Fruit fly (Drosophila melanogaster) whole organism: Measurements from ENCODE around the gene CG3224.

Experiments
- CG8478 ChIP-seq: fragments of >200 bp; optimal IDR thresholded peaks from 2 replicates; lab custom pipeline; 2018; ENCODE audit warnings: inconsistent platforms
- Dll ChIP-seq: fragments of >200 bp; optimal IDR thresholded peaks from 2 replicates; lab custom pipeline; 2017
- EcR ChIP-seq, 2 experiments: fragments of >200 bp; optimal IDR thresholded peaks; 2 replicates each; lab custom pipeline; 2017; ENCODE audit warnings: missing biosample characterization in 2 of 2, missing genetic modification characterization in 2 of 2, missing genetic modification reagents in 2 of 2
- pan ChIP-seq: fragments of >200 bp; optimal IDR thresholded peaks from 2 replicates; lab custom pipeline; 2017
- psq ChIP-seq: fragments of >200 bp; optimal IDR thresholded peaks from 2 replicates; lab custom pipeline; 2017
- usp ChIP-seq: fragments of >200 bp; optimal IDR thresholded peaks from 2 replicates; lab custom pipeline; 2017; ENCODE audit warnings: missing biosample characterization, missing genetic modification characterization, mixed read lengths

Gene CG3224

dm6 chrX:6687267-6687666 is 26.0 kb upstream of the CG3224 start, which contains the start of gene CG44303:
TSS of gene CG44303 (minus strand) at chrX:6687420.
- TF ChIP-seq EcR (GFP tag; optimal IDR thresholded peaks at IDR 0.05; lab: Kevin White, UChicago) (no peak), usp (no peak), Dll (lab: Kevin White, UChicago) (no peak), pan (lab: Kevin White, UChicago) (no peak), CG8478 (lab: Kevin White, UChicago) (no peak)

DNA sequence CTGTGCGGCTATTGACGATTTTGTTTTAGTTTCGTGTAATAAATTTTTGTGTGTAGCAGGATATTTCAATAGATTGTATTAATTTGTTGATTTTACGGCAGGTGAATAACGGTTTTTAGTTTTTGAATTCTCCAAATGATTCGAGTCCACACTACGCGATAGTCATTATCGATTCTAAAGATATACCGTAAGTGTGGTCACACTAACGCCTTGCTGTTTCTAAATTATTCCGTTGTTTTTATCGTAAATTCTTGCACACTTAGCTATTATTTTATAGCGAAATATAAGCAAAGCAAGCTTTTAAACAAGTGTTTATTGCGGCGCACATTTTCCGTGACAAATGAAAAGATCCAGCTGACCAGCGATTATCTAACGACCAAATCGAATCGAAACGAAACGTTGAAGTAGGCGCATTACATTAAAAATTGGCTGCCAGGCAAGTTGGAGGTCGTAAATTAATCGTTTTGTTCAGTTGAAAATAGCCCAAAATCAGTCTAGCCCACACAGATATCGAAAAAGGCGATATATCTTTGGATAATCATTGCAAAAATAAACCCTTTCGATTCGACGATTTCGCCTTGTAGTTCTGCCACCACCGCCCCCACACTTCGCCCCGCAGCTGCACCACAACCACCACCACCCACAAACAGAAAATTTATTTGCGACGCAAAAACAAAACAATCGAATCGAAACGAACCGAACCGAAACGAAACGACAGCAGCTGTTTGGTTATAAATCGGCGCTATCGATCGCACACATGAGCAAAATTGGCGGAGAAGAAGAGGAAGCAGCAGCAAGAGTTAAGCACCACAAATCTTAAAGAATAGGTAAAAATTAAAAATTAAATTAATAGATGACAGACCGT is 22.6 kb upstream of the CG3224 start, which contains the start of gene Pink1:
Gene Pink1 (plus strand): TSS at position 164 of the 865 bp plus-strand sequence.
- TF ChIP-seq usp, result no peak
- no peak for TF ChIP-seq psq (lab: Kevin White, UChicago)
- no peak for TF ChIP-seq CG8478 (lab: Kevin White, UChicago)
- TF ChIP-seq pan (lab: Kevin White, UChicago), result no peak
- no peak for TF ChIP-seq Dll (lab: Kevin White, UChicago)
- TF ChIP-seq EcR (GFP tag; optimal IDR thresholded peaks at IDR 0.05; lab: Kevin White, UChicago), result no peak

dm6 chrX:6681467-6681866 is 20.2 kb upstream of the CG3224 start, which contains the start of gene Fum2:
TSS of gene Fum2 (plus strand) at chrX:6681767.
- no peak for TF ChIP-seq EcR (GFP tag; optimal IDR thresholded peaks at IDR 0.05; lab: Kevin White, UChicago)
- TF ChIP-seq psq (lab: Kevin White, UChicago), result no peak
- TF ChIP-seq CG8478 (lab: Kevin White, UChicago), result no peak
- no peak for TF ChIP-seq Dll (lab: Kevin White, UChicago)
- TF ChIP-seq pan (lab: Kevin White, UChicago), result no peak
- TF ChIP-seq usp, result no peak

DNA sequence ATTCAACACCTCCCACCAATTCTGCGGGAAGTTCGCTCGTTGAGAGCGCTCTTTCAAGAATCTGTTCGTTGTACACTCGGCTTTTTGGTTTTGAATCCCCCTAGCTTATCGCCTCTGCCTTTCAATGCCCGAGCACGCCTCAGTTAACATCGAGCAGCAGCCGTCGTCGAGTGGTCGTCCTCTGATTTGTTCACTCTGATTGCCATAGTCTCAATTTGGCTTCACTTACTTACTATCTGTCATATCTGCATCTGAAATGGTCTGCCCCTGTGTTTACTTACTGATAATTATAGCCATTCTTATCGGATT is 18.2 kb upstream of the CG3224 start:
- TF ChIP-seq psq (lab: Kevin White, UChicago) (no peak), Dll (lab: Kevin White, UChicago) (peak; percentile 16), CG8478 (lab: Kevin White, UChicago) (no peak)

DNA sequence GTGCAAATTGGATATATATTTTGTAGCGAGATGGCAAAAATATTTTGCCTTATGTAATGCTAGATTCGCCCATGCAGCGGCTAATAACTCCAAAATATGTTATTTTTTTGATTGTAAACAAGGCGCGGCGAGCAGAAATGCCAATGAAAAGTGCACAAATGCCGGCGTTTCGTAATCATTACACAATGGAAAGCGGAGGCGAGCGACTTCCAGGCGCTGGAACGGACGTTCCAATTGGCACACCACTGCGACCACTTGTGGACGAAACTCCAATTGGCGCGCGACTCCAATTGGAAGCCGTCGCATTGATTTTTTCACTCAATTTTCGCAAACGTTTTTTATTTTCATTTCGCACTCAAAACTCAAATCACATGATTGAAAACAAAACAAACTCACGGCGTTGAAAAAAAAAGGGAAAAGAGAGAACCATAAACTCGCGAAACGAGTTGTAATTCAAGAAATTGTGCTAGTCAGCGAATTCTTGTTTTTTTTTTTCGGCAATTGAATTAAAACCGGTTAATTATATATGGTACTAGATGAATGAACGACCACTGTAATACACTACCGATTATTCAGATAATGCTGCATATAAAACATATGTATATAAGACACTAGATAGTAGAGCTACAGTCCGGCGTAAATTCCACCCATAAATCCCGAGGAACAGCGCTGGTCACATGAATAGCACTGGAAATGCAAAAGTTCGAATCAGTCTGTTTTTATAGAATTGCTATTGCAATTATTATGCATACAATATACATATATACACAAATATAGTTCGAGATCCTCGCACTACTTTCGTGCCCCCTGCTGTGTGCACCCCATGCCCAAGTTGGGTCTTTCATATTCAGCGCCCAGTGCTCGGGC is 17.6 kb upstream of the CG3224 start, which contains the start of gene ND-ASHI:
Gene ND-ASHI (minus strand): TSS at position 484 of the 867 bp plus-strand sequence.
- TF ChIP-seq usp (no peak), Dll (lab: Kevin White, UChicago) (no peak), EcR (GFP tag; optimal IDR thresholded peaks at IDR 0.05; lab: Kevin White, UChicago) (no peak), pan (lab: Kevin White, UChicago) (no peak), CG8478 (lab: Kevin White, UChicago) (no peak), psq (lab: Kevin White, UChicago) (no peak)

DNA sequence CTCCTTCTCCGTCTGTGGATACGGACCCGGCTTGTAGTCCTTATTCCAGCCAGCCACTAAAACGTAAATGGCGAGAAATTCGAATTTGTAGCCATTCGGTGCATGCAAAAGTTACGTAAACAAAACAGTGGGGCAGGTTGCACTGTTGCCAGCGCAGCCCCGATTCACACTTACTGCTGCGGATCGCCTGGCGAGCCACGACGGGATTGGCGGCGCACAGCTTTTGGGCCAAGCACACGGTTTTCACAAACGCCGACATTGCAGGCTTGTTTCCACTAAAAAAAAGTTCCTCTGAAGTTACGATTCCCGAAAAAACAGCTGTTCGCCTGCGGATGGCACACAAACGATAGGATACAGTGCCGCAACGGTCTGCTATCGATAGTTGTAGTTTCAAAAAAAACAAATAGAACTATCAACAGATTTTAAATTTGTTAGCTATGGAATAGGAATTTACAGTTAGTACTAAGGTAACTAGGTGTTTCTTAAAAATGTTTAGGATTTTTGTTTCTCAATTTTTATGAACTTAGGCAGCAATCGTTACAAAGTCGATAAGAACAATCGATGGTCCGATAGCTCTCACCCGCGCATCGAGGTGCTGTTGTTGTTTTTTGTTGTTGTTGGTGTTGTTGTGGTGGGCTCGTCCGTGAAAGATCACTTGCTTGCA is 16.7 kb upstream of the CG3224 start, which contains the start of gene Fum1:
Gene Fum1 (plus strand): TSS at position 599 of the 664 bp plus-strand sequence.
- TF ChIP-seq usp, result no peak
- no peak for TF ChIP-seq Dll (lab: Kevin White, UChicago)
- TF ChIP-seq pan (lab: Kevin White, UChicago), result no peak
- TF ChIP-seq EcR (GFP tag; optimal IDR thresholded peaks at IDR 0.05; lab: Kevin White, UChicago), result no peak
- TF ChIP-seq psq (lab: Kevin White, UChicago), result no peak
- no peak for TF ChIP-seq CG8478 (lab: Kevin White, UChicago)

DNA sequence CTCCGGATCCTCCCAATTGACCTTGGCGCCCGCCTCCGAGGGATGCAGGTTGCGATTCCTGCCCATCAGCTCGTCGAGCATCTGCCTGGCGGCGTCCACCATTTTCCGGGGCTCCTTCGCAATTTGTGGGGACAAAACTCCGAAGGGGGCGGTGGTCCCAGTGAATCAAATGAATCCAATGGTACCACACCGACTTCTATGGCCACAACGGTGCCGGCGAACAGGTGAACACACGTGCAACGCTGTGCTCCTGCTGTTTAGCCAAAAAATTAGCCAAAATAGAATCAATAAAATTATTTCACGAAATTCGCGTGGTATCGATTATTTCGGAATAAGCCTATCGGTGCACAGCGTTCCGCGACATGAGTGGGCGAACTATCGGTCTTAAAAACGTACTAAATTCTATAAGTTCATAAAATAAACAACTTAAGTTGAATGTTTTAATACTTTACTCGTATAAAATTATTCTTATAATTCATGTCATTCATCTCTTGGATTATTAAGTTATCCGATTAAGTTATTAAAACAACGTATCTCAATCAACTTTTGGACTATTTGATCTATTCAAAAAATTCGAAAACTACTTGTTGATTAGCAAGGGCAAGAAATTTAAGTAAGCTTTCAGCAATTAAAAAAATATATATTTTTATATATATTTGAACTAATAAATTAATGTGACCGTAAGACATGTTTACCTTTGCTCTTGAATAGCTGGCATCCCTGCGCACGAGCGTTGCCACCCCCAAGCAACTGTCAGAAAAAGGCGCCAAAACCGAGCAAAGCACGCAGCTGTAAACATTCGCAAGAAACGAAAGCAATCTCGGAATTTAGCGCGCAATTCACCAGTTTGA is 12.6 kb upstream of the CG3224 start, which contains the start of the genes CG3198 and Mcm6:
Gene CG3198 (minus strand): TSS at position 337 of the 851 bp plus-strand sequence.
Gene Mcm6 (plus strand): TSS at position 751 of the 851 bp plus-strand sequence.
- TF ChIP-seq Dll (lab: Kevin White, UChicago) (no peak), pan (lab: Kevin White, UChicago) (no peak), EcR (GFP tag; optimal IDR thresholded peaks at IDR 0.05; lab: Kevin White, UChicago) (no peak), usp (no peak), psq (lab: Kevin White, UChicago) (no peak), CG8478 (lab: Kevin White, UChicago) (no peak)

dm6 chrX:6663976-6664375 is 2.7 kb upstream of the CG3224 start:
- TF ChIP-seq EcR (GFP tag; optimal IDR thresholded peaks at IDR 0.05; lab: Kevin White, UChicago) (no peak), pan (lab: Kevin White, UChicago) (no peak), Dll (lab: Kevin White, UChicago) (no peak), CG8478 (lab: Kevin White, UChicago) (no peak), usp (no peak), psq (lab: Kevin White, UChicago) (no peak)

dm6 chrX:6662876-6663551 is 1.8 kb upstream of the CG3224 start:
- TF ChIP-seq Dll (lab: Kevin White, UChicago), result no peak
- no peak for TF ChIP-seq psq (lab: Kevin White, UChicago)
- TF ChIP-seq CG8478 (lab: Kevin White, UChicago), result no peak
- no peak for TF ChIP-seq usp
- TF ChIP-seq EcR (GFP tag; optimal IDR thresholded peaks at IDR 0.05; lab: Kevin White, UChicago), result no peak
